Worm (Caenorhabditis elegans) whole organism, mixed stage, embryonic: ENCODE results near the gene Y55F3BR.11.

Experiments used
- M03D4.4 ChIP-seq: sonication (generic microtip); optimal IDR thresholded peaks from 2 replicates; lab custom pipeline; 2017; ENCODE audit warnings: mild to moderate bottlenecking, missing genetic modification characterization, missing compliant biosample characterization
- bed-3 ChIP-seq: fragments of 200-800 bp; sonication (Bioruptor generic); optimal IDR thresholded peaks from 3 replicates; lab custom pipeline; 2018; ENCODE audit warnings: mild to moderate bottlenecking, missing genetic modification characterization, moderate library complexity, missing compliant biosample characterization
- ceh-39 ChIP-seq: fragments of 150-350 bp; optimal IDR thresholded peaks from 2 replicates; lab custom pipeline; 2014; ENCODE audit warnings: missing biosample characterization, missing genetic modification characterization
- ceh-43 ChIP-seq: fragments of 200-800 bp; sonication (Bioruptor generic); optimal IDR thresholded peaks from 2 replicates; lab custom pipeline; 2018; ENCODE audit warnings: mild to moderate bottlenecking, missing genetic modification characterization, moderate library complexity, missing compliant biosample characterization
- ces-1 ChIP-seq: fragments of 150-350 bp; optimal IDR thresholded peaks from 2 replicates; lab custom pipeline; 2014; ENCODE audit warnings: missing biosample characterization, missing genetic modification reagents, missing genetic modification characterization
- cnd-1 ChIP-seq: fragments of 200-800 bp; sonication (Bioruptor generic); optimal IDR thresholded peaks from 2 replicates; lab custom pipeline; 2018; ENCODE audit warnings: mild to moderate bottlenecking, missing genetic modification characterization, missing compliant biosample characterization
- elt-1 ChIP-seq: sonication (generic microtip); optimal IDR thresholded peaks from 2 replicates; lab custom pipeline; 2017; ENCODE audit warnings: missing genetic modification characterization, mild to moderate bottlenecking, missing compliant biosample characterization, antibody characterized with exemption, moderate library complexity, borderline replicate concordance; ENCODE audit not compliant: insufficient read depth
- elt-3 ChIP-seq: fragments of 150-350 bp; optimal IDR thresholded peaks from 2 replicates; lab custom pipeline; 2014; ENCODE audit warnings: missing biosample characterization, missing genetic modification characterization
- flh-1 ChIP-seq: fragments of 200-800 bp; sonication (Bioruptor generic); optimal IDR thresholded peaks from 2 replicates; lab custom pipeline; 2018; ENCODE audit warnings: mild to moderate bottlenecking, missing genetic modification characterization, moderate library complexity, missing compliant biosample characterization
- ham-2 ChIP-seq: fragments of 200-800 bp; sonication (Bioruptor generic); optimal IDR thresholded peaks from 2 replicates; lab custom pipeline; 2018; ENCODE audit warnings: mild to moderate bottlenecking, missing genetic modification characterization, missing compliant biosample characterization
- hlh-1 ChIP-seq: fragments of 150-350 bp; optimal IDR thresholded peaks from 2 replicates; lab custom pipeline; 2014; ENCODE audit warnings: missing biosample characterization, missing genetic modification reagents, missing genetic modification characterization
- lin-13 ChIP-seq: fragments of 150-350 bp; optimal IDR thresholded peaks from 2 replicates; lab custom pipeline; 2014; ENCODE audit warnings: missing biosample characterization, missing genetic modification characterization
- lin-32 ChIP-seq: fragments of 200-800 bp; sonication (Bioruptor generic); optimal IDR thresholded peaks from 2 replicates; lab custom pipeline; 2018; ENCODE audit warnings: mild to moderate bottlenecking, missing genetic modification characterization, missing compliant biosample characterization
- lsy-2 ChIP-seq: fragments of 150-350 bp; optimal IDR thresholded peaks from 2 replicates; lab custom pipeline; 2014; ENCODE audit warnings: missing biosample characterization, missing genetic modification characterization
- mab-5 ChIP-seq: fragments of 150-350 bp; optimal IDR thresholded peaks from 2 replicates; lab custom pipeline; 2014; ENCODE audit warnings: missing biosample characterization, missing genetic modification characterization
- mep-1 ChIP-seq: fragments of 150-350 bp; optimal IDR thresholded peaks from 2 replicates; lab custom pipeline; 2017; ENCODE audit warnings: missing biosample characterization, missing genetic modification reagents, missing genetic modification characterization, inconsistent platforms
- mls-2 ChIP-seq: sonication (generic microtip); optimal IDR thresholded peaks from 2 replicates; lab custom pipeline; 2016; ENCODE audit warnings: mild to moderate bottlenecking, missing genetic modification characterization, moderate library complexity, missing compliant biosample characterization
- nhr-2 ChIP-seq: fragments of 150-350 bp; optimal IDR thresholded peaks from 2 replicates; lab custom pipeline; 2014; ENCODE audit warnings: missing biosample characterization, missing genetic modification characterization
- nhr-237 ChIP-seq: fragments of 150-350 bp; optimal IDR thresholded peaks from 2 replicates; lab custom pipeline; 2014; ENCODE audit warnings: missing biosample characterization, missing genetic modification characterization
- nhr-28 ChIP-seq: fragments of 150-350 bp; optimal IDR thresholded peaks from 2 replicates; lab custom pipeline; 2014; ENCODE audit warnings: missing biosample characterization, missing genetic modification characterization
- nhr-76 ChIP-seq: sonication (generic microtip); optimal IDR thresholded peaks from 2 replicates; lab custom pipeline; 2017; ENCODE audit warnings: missing biosample characterization, missing genetic modification characterization
- pha-4 ChIP-seq: fragments of 150-350 bp; optimal IDR thresholded peaks from 2 replicates; lab custom pipeline; 2018; ENCODE audit warnings: missing biosample characterization, missing genetic modification reagents, missing genetic modification characterization
- snpc-4 ChIP-seq: fragments of 150-350 bp; optimal IDR thresholded peaks from 2 replicates; lab custom pipeline; 2014; ENCODE audit warnings: missing biosample characterization, missing genetic modification characterization
- sptf-1 ChIP-seq: sonication (generic microtip); optimal IDR thresholded peaks from 2 replicates; lab custom pipeline; 2017; ENCODE audit warnings: mild to moderate bottlenecking, missing genetic modification characterization, moderate library complexity, missing compliant biosample characterization
- unc-120 ChIP-seq: sonication (generic microtip); optimal IDR thresholded peaks from 2 replicates; lab custom pipeline; 2017; ENCODE audit warnings: missing genetic modification characterization, missing compliant biosample characterization; ENCODE audit not compliant: poor library complexity, severe bottlenecking
- unc-39 ChIP-seq: fragments of 150-350 bp; optimal IDR thresholded peaks from 2 replicates; lab custom pipeline; 2014; ENCODE audit warnings: missing biosample characterization, missing genetic modification characterization
- unc-62 ChIP-seq: fragments of 150-350 bp; optimal IDR thresholded peaks from 2 replicates; lab custom pipeline; 2014; ENCODE audit warnings: missing biosample characterization, missing genetic modification reagents, missing genetic modification characterization
- zip-8 ChIP-seq: fragments of 150-350 bp; optimal IDR thresholded peaks from 2 replicates; lab custom pipeline; 2014; ENCODE audit warnings: missing biosample characterization, missing genetic modification characterization
- ztf-11 ChIP-seq: fragments of 150-350 bp; optimal IDR thresholded peaks from 2 replicates; lab custom pipeline; 2014; ENCODE audit warnings: missing biosample characterization, missing genetic modification characterization

Gene Y55F3BR.11

DNA sequence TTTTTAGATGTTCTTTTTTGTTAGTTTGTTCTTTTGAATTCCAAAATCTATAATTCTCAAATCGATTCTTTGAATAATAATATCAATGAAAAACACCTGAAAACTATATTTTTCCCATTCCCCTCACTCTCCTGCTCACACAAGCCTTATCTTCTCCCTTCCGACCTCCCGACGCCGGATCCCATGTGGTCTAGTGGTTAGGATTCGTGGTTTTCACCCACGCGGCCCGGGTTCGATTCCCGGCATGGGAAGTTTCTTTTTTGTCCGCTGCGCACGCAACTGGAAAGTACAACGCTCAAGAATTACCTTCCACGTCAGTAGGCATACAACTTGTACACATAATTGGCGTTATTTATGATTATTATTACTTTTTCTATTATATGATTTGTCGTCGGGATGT lies 12.4 kb upstream of the Y55F3BR.11 start (continued):
- TF ChIP-seq nhr-2 (tag; lab: Kevin White, UChicago) (no peak), unc-39 (tag; lab: Kevin White, UChicago) (no peak), unc-62 (no peak)

ce11 chrIV:845198-845597 lies 9.8 kb upstream of the Y55F3BR.11 start, which contains the start of gene lgc-33:
Gene lgc-33 (plus strand): TSS chrIV:845498.
- TF ChIP-seq mls-2: no peak
- no peak for TF ChIP-seq mab-5
- TF ChIP-seq cnd-1 (tag; lab: Kevin White, UChicago): no peak
- TF ChIP-seq elt-1: no peak
- TF ChIP-seq sptf-1 (tag; lab: Kevin White, UChicago): no peak
- TF ChIP-seq nhr-237 (tag; lab: Kevin White, UChicago): no peak
- TF ChIP-seq mep-1 (tag; lab: Kevin White, UChicago): no peak
- no peak for TF ChIP-seq ceh-39 (tag; lab: Kevin White, UChicago)
- no peak for TF ChIP-seq lsy-2
- TF ChIP-seq lin-13 (tag; lab: Kevin White, UChicago): no peak
- TF ChIP-seq ztf-11 (tag; lab: Kevin White, UChicago): no peak
- TF ChIP-seq nhr-76: no peak

ce11 chrIV:848207-848606 lies 6.8 kb upstream of the Y55F3BR.11 start:
- TF ChIP-seq hlh-1: no peak
- TF ChIP-seq ham-2 (GFP tag; lab: Kevin White, UChicago): no peak
- TF ChIP-seq flh-1: no peak

ce11 chrIV:855483-855882 lies 464 bp downstream of the Y55F3BR.11 start:
- TF ChIP-seq ces-1: no peak
- no peak for TF ChIP-seq nhr-2 (tag; lab: Kevin White, UChicago)
- no peak for TF ChIP-seq bed-3 (GFP tag; lab: Kevin White, UChicago)
- no peak for TF ChIP-seq nhr-237 (tag; lab: Kevin White, UChicago)
- TF ChIP-seq nhr-28 (tag; lab: Kevin White, UChicago): no peak
- TF ChIP-seq lsy-2: no peak
- TF ChIP-seq mls-2: no peak
- no peak for TF ChIP-seq elt-1
- TF ChIP-seq ham-2 (GFP tag; lab: Kevin White, UChicago): no peak
- no peak for TF ChIP-seq zip-8
- no peak for TF ChIP-seq nhr-76
- TF ChIP-seq ztf-11 (tag; lab: Kevin White, UChicago): no peak
- TF ChIP-seq hlh-1: no peak
- no peak for TF ChIP-seq mep-1 (tag; lab: Kevin White, UChicago)
- TF ChIP-seq pha-4 (tag; lab: Kevin White, UChicago): no peak
- TF ChIP-seq cnd-1 (tag; lab: Kevin White, UChicago): no peak
- TF ChIP-seq ceh-43: no peak
- no peak for TF ChIP-seq snpc-4 (tag; lab: Kevin White, UChicago)
- no peak for TF ChIP-seq unc-39 (tag; lab: Kevin White, UChicago)
- TF ChIP-seq lin-32 (GFP tag; lab: Kevin White, UChicago): no peak

ce11 chrIV:856038-856437 lies 1.0 kb downstream of the Y55F3BR.11 start:
- no peak for TF ChIP-seq hlh-1

ce11 chrIV:858630-859029 lies 3.6 kb downstream of the Y55F3BR.11 start, which contains the start of gene Y55F3BR.2:
Gene Y55F3BR.2 (plus strand): TSS chrIV:858930.
- TF ChIP-seq lin-32 (GFP tag; lab: Kevin White, UChicago) (no peak), lsy-2 (no peak), elt-3 (tag; lab: Kevin White, UChicago) (no peak), ztf-11 (tag; lab: Kevin White, UChicago) (no peak), mep-1 (tag; lab: Kevin White, UChicago) (no peak), unc-120 (tag; lab: Kevin White, UChicago) (no peak), nhr-2 (tag; lab: Kevin White, UChicago) (no peak), ham-2 (GFP tag; lab: Kevin White, UChicago) (no peak), nhr-76 (no peak), M03D4.4 (tag; lab: Kevin White, UChicago) (no peak), snpc-4 (tag; lab: Kevin White, UChicago) (no peak), cnd-1 (tag; lab: Kevin White, UChicago) (no peak)
- TF ChIP-seq, all 35 proteins: peak for 0
